Worm (Caenorhabditis elegans) whole organism, L4 larva: ENCODE measurements around the gene acr-2.

Experiments
- F10B5.3 ChIP-seq: sonication (generic microtip); optimal IDR thresholded peaks from 2 replicates; lab custom pipeline; 2016; ENCODE audit warnings: mild to moderate bottlenecking, missing genetic modification characterization, missing compliant biosample characterization
- F26F4.8 ChIP-seq: fragments of 200-800 bp; sonication (Bioruptor generic); conservative IDR thresholded peaks from 2 replicates; pipeline ENCODE4 v1.3.6; 2022; ENCODE audit warnings: missing genetic modification characterization, missing compliant biosample characterization
- F37D6.2 ChIP-seq: sonication (generic microtip); optimal IDR thresholded peaks from 2 replicates; lab custom pipeline; 2016; ENCODE audit warnings: mild to moderate bottlenecking, missing genetic modification characterization, missing compliant biosample characterization
- R02D3.7 ChIP-seq: fragments of 150-350 bp; sonication (generic microtip); optimal IDR thresholded peaks from 3 replicates; lab custom pipeline; 2014; ENCODE audit warnings: missing biosample characterization, missing genetic modification characterization
- aha-1 ChIP-seq: fragments of 150-350 bp; peaks from one replicate; lab custom pipeline; 2014; ENCODE audit warnings: missing biosample characterization, missing genetic modification characterization
- aly-2 ChIP-seq: sonication (generic microtip); optimal IDR thresholded peaks from 2 replicates; lab custom pipeline; 2018; ENCODE audit warnings: missing biosample characterization, missing genetic modification characterization
- ama-1 ChIP-seq: fragments of 150-350 bp; optimal IDR thresholded peaks from 2 replicates; lab custom pipeline; 2014; ENCODE audit warnings: inconsistent platforms, mixed read lengths
- attf-4 ChIP-seq: sonication (generic microtip); optimal IDR thresholded peaks from 3 replicates; lab custom pipeline; 2017; ENCODE audit warnings: missing biosample characterization, missing genetic modification characterization
- ceh-20 ChIP-seq: fragments of 200-800 bp; sonication (Bioruptor generic); IDR thresholded peaks from 2 replicates; pipeline ENCODE4 v1.3.6; 2022; ENCODE audit warnings: missing genetic modification reagents, missing genetic modification characterization, missing compliant biosample characterization
- ceh-62 ChIP-seq: sonication (generic microtip); optimal IDR thresholded peaks from 2 replicates; lab custom pipeline; 2017; ENCODE audit warnings: missing biosample characterization, missing genetic modification characterization
- ceh-82 ChIP-seq: sonication (generic microtip); optimal IDR thresholded peaks from 2 replicates; lab custom pipeline; 2017; ENCODE audit warnings: missing biosample characterization, missing genetic modification characterization
- ces-1 ChIP-seq: fragments of 150-350 bp; sonication (generic microtip); optimal IDR thresholded peaks from 4 replicates; lab custom pipeline; 2014; ENCODE audit warnings: missing biosample characterization, missing genetic modification reagents, missing genetic modification characterization
- cey-2 ChIP-seq: sonication (generic microtip); optimal IDR thresholded peaks from 3 replicates; lab custom pipeline; 2017; ENCODE audit warnings: missing genetic modification characterization, mild to moderate bottlenecking, missing compliant biosample characterization, antibody characterized with exemption, borderline replicate concordance; ENCODE audit not compliant: insufficient read depth
- daf-12 ChIP-seq: fragments of 150-350 bp; optimal IDR thresholded peaks from 2 replicates; lab custom pipeline; 2014; ENCODE audit warnings: missing biosample characterization, missing genetic modification reagents, missing genetic modification characterization
- daf-16 ChIP-seq, 3 experiments: sonication (generic microtip); optimal IDR thresholded peaks; 2 replicates each; lab custom pipeline; 2016 to 2017; ENCODE audit warnings: missing genetic modification characterization in 3 of 3, missing genetic modification reagents in 3 of 3, mild to moderate bottlenecking in 2 of 3, missing compliant biosample characterization in 2 of 3, missing biosample characterization in 1 of 3, moderate library complexity in 1 of 3
- daf-19 ChIP-seq: fragments of 200-800 bp; sonication (Bioruptor generic); conservative IDR thresholded peaks from 2 replicates; pipeline ENCODE4 v1.3.6; 2022; ENCODE audit warnings: missing genetic modification characterization, missing compliant biosample characterization
- dmd-8 ChIP-seq: fragments of 200-800 bp; sonication (Bioruptor generic); IDR thresholded peaks from 2 replicates; pipeline ENCODE4 v1.3.6; 2022; ENCODE audit warnings: missing genetic modification characterization, missing compliant biosample characterization
- duxl-1 ChIP-seq: sonication (generic microtip); optimal IDR thresholded peaks from 2 replicates; lab custom pipeline; 2016; ENCODE audit warnings: mild to moderate bottlenecking, missing genetic modification characterization, moderate library complexity, missing compliant biosample characterization; ENCODE audit not compliant: poor library complexity
- dve-1 ChIP-seq: sonication (generic microtip); optimal IDR thresholded peaks from 2 replicates; lab custom pipeline; 2017; ENCODE audit warnings: antibody characterized with exemption, mild to moderate bottlenecking, missing genetic modification characterization, missing compliant biosample characterization; ENCODE audit not compliant: insufficient read depth
- egl-27 ChIP-seq: sonication (generic microtip); optimal IDR thresholded peaks from 3 replicates; lab custom pipeline; 2017; ENCODE audit warnings: missing biosample characterization, missing genetic modification reagents, missing genetic modification characterization
- egl-43 ChIP-seq: fragments of 200-800 bp; sonication (Bioruptor generic); IDR thresholded peaks from 2 replicates; pipeline ENCODE4 v1.3.6; 2022; ENCODE audit warnings: missing genetic modification reagents, missing genetic modification characterization, missing compliant biosample characterization
- fos-1 ChIP-seq: fragments of 150-350 bp; optimal IDR thresholded peaks from 2 replicates; lab custom pipeline; 2014; ENCODE audit warnings: missing biosample characterization, missing genetic modification characterization
- hlh-11 ChIP-seq: fragments of 200-800 bp; sonication (Bioruptor generic); optimal IDR thresholded peaks from 2 replicates; lab custom pipeline; 2018; ENCODE audit warnings: mild to moderate bottlenecking, missing genetic modification characterization, missing compliant biosample characterization
- hlh-30 ChIP-seq: sonication (generic microtip); optimal IDR thresholded peaks from 2 replicates; lab custom pipeline; 2017; ENCODE audit warnings: antibody characterized with exemption, mild to moderate bottlenecking, missing genetic modification characterization, missing compliant biosample characterization; ENCODE audit not compliant: insufficient read depth
- jun-1 ChIP-seq: fragments of 150-350 bp; optimal IDR thresholded peaks from 2 replicates; lab custom pipeline; 2014; ENCODE audit warnings: missing biosample characterization, missing genetic modification reagents, missing genetic modification characterization
- lin-1 ChIP-seq: fragments of 200-800 bp; sonication (Bioruptor generic); IDR thresholded peaks from 2 replicates; pipeline ENCODE4 v1.3.6; 2022; ENCODE audit warnings: missing genetic modification reagents, missing genetic modification characterization, missing compliant biosample characterization
- lin-38 ChIP-seq: fragments of 200-800 bp; sonication (Bioruptor generic); IDR thresholded peaks from 2 replicates; pipeline ENCODE4 v1.3.6; 2022; ENCODE audit warnings: missing genetic modification reagents, missing genetic modification characterization, missing compliant biosample characterization
- lin-39 ChIP-seq: fragments of 150-350 bp; optimal IDR thresholded peaks from 2 replicates; lab custom pipeline; 2014; ENCODE audit warnings: missing biosample characterization, missing genetic modification reagents, missing genetic modification characterization
- madf-9 ChIP-seq: fragments of 200-800 bp; sonication (Bioruptor generic); conservative IDR thresholded peaks from 2 replicates; pipeline ENCODE4 v1.3.6; 2022; ENCODE audit warnings: missing genetic modification reagents, missing genetic modification characterization, missing compliant biosample characterization
- mep-1 ChIP-seq: fragments of 150-350 bp; sonication (generic microtip); optimal IDR thresholded peaks from 3 replicates; lab custom pipeline; 2014; ENCODE audit warnings: missing biosample characterization, missing genetic modification characterization
- mxl-2 ChIP-seq: fragments of 200-800 bp; sonication (Bioruptor generic); conservative IDR thresholded peaks from 2 replicates; pipeline ENCODE4 v1.3.6; 2022; ENCODE audit warnings: missing genetic modification reagents, missing genetic modification characterization, missing compliant biosample characterization
- nhr-102 ChIP-seq: sonication (generic microtip); optimal IDR thresholded peaks from 2 replicates; lab custom pipeline; 2016; ENCODE audit warnings: mild to moderate bottlenecking, missing genetic modification characterization, moderate library complexity, missing compliant biosample characterization
- nhr-11 ChIP-seq: fragments of 150-350 bp; optimal IDR thresholded peaks from 2 replicates; lab custom pipeline; 2014; ENCODE audit warnings: missing biosample characterization, missing genetic modification characterization
- nhr-237 ChIP-seq: sonication (generic microtip); optimal IDR thresholded peaks from 2 replicates; lab custom pipeline; 2017; ENCODE audit warnings: missing biosample characterization, missing genetic modification characterization
- nhr-25 ChIP-seq: sonication (generic microtip); optimal IDR thresholded peaks from 2 replicates; lab custom pipeline; 2017; ENCODE audit warnings: missing genetic modification characterization, mild to moderate bottlenecking, missing compliant biosample characterization, antibody characterized with exemption, moderate library complexity, borderline replicate concordance; ENCODE audit not compliant: insufficient read depth
- nhr-76 ChIP-seq: fragments of 150-350 bp; optimal IDR thresholded peaks from 2 replicates; lab custom pipeline; 2014; ENCODE audit warnings: missing biosample characterization, missing genetic modification characterization
- nhr-77 ChIP-seq: fragments of 150-350 bp; optimal IDR thresholded peaks from 2 replicates; lab custom pipeline; 2014; ENCODE audit warnings: missing biosample characterization, missing genetic modification characterization
- pha-4 ChIP-seq, 2 experiments: fragments of 150-350 bp in 1 of 2; fragments of 200-800 bp in 1 of 2; sonication (Bioruptor generic) in 1 of 2; IDR thresholded peaks in 1 of 2; optimal IDR thresholded peaks in 1 of 2; 2 replicates each; pipeline versions ENCODE4 v1.3.6 to Lab custom; 2014 to 2022; ENCODE audit warnings: missing genetic modification characterization in 2 of 2, missing genetic modification reagents in 2 of 2, missing biosample characterization in 1 of 2, missing compliant biosample characterization in 1 of 2
- rbr-2 ChIP-seq: sonication (generic microtip); optimal IDR thresholded peaks from 2 replicates; lab custom pipeline; 2016; ENCODE audit warnings: missing genotype, missing genetic modification characterization, missing compliant biosample characterization
- saeg-2 ChIP-seq: fragments of 200-800 bp; sonication (Bioruptor generic); IDR thresholded peaks from 2 replicates; pipeline ENCODE4 v1.3.6; 2022; ENCODE audit warnings: missing genetic modification reagents, missing genetic modification characterization, missing compliant biosample characterization
- skn-1 ChIP-seq: fragments of 150-350 bp; optimal IDR thresholded peaks from 2 replicates; lab custom pipeline; 2014; ENCODE audit warnings: missing biosample characterization, missing genetic modification characterization
- spr-1 ChIP-seq: sonication (generic microtip); optimal IDR thresholded peaks from 2 replicates; lab custom pipeline; 2016; ENCODE audit warnings: mild to moderate bottlenecking, missing genetic modification characterization, missing compliant biosample characterization
- tra-1 ChIP-seq: fragments of 200-800 bp; sonication (Bioruptor generic); IDR thresholded peaks from 2 replicates; pipeline ENCODE4 v1.3.6; 2022; ENCODE audit warnings: missing genetic modification reagents, missing genetic modification characterization, missing compliant biosample characterization
- unc-39 ChIP-seq: sonication (generic microtip); optimal IDR thresholded peaks from 2 replicates; lab custom pipeline; 2017; ENCODE audit warnings: missing biosample characterization, missing genetic modification characterization
- unc-62 ChIP-seq, 3 experiments: fragments of 150-350 bp in 1 of 3; sonication (generic microtip); optimal IDR thresholded peaks in 2 of 3; peaks in 1 of 3; 1 replicate in 1 of 3; 2 replicates in 2 of 3; lab custom pipeline; 2014 to 2017; ENCODE audit warnings: missing biosample characterization in 3 of 3, missing genetic modification characterization in 3 of 3, missing genetic modification reagents in 3 of 3, missing genotype in 1 of 3
- vab-7 ChIP-seq: fragments of 200-800 bp; sonication (Bioruptor generic); IDR thresholded peaks from 2 replicates; pipeline ENCODE4 v1.3.6; 2022; ENCODE audit warnings: missing genetic modification reagents, missing genetic modification characterization, missing compliant biosample characterization
- zag-1 ChIP-seq: fragments of 150-350 bp; optimal IDR thresholded peaks from 2 replicates; lab custom pipeline; 2014; ENCODE audit warnings: missing biosample characterization, missing genetic modification characterization
- zfp-2 ChIP-seq: sonication (generic microtip); optimal IDR thresholded peaks from 2 replicates; lab custom pipeline; 2016; ENCODE audit warnings: mild to moderate bottlenecking, missing genetic modification characterization, missing compliant biosample characterization
- zfp-3 ChIP-seq: fragments of 200-800 bp; sonication (Bioruptor generic); conservative IDR thresholded peaks from 2 replicates; pipeline ENCODE4 v1.3.6; 2022; ENCODE audit warnings: missing genetic modification reagents, missing genetic modification characterization, missing compliant biosample characterization
- ztf-7 ChIP-seq: fragments of 150-350 bp; optimal IDR thresholded peaks from 2 replicates; lab custom pipeline; 2014; ENCODE audit warnings: missing biosample characterization, missing genetic modification characterization

acr-2 gene

DNA sequence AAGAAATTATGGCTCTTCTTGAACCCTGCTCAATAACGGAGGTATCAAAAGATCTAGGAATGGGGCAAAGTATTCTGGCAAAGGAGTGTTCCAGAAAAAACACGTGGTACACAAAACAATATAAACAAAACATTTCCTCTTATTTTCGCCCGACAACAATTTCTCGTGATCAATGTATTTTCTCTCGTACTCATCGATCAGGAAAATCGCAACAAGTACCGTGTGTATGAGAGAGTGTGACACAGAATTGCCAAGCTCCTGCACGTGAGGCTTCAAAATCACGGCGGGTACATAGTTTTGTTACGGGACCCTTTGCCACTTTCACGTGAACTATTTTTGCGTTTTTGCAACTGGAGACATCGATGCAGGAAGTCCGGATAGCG, 38.6 kb downstream of the acr-2 start (continued):
- TF ChIP-seq daf-19 (GFP tag; lab: Robert Waterston, UW) (no peak), hlh-30 (peak; percentile 90), nhr-102 (tag; lab: Kevin White, UChicago) (no peak), cey-2 (tag; lab: Kevin White, UChicago) (no peak), ceh-62 (no peak), daf-16 (GFP tag; optimal IDR thresholded peaks at IDR 0.05; lab: Kevin White, UChicago) (peak in 1 of 2 experiments; percentile 91), daf-16 (tag; optimal IDR thresholded peaks at IDR 0.05; lab: Kevin White, UChicago) (no peak), madf-9 (no peak), daf-12 (tag; lab: Kevin White, UChicago) (no peak), ceh-82 (no peak), saeg-2 (0 out of 2 replicates have a peak, but pooled peaks have one; percentile 37)

- TF ChIP-seq ceh-20 (peak; percentile 34), rbr-2 (tag; lab: Kevin White, UChicago) (no peak), pha-4 (GFP tag; IDR thresholded peaks at IDR 0.05; lab: Robert Waterston, UW) (no peak), pha-4 (tag; optimal IDR thresholded peaks at IDR 0.05; lab: Kevin White, UChicago) (no peak), lin-1 (GFP tag; lab: Robert Waterston, UW) (no peak; the same call in 1 of the 2 replicates), nhr-77 (tag; lab: Kevin White, UChicago) (peak; percentile 36), mxl-2 (GFP tag; lab: Robert Waterston, UW) (peak; percentile 96), skn-1 (tag; lab: Kevin White, UChicago) (no peak), aly-2 (no peak), zfp-2 (tag; lab: Kevin White, UChicago) (no peak), spr-1 (tag; lab: Kevin White, UChicago) (no peak), zfp-3 (peak; percentile 54; the same call in 1 of the 2 replicates), nhr-25 (peak; percentile 43), lin-38 (GFP tag; lab: Robert Waterston, UW) (no peak), tra-1 (GFP tag; lab: Robert Waterston, UW) (peak; percentile 69), unc-62 (GFP tag; optimal IDR thresholded peaks at IDR 0.05 in 1 of 2; lab: Kevin White, UChicago) (peak in 1 of 2 experiments; percentile 100), unc-62 (tag; optimal IDR thresholded peaks at IDR 0.05; lab: Kevin White, UChicago) (no peak), zag-1 (tag; lab: Kevin White, UChicago) (no peak), nhr-11 (tag; lab: Kevin White, UChicago) (no peak), lin-39 (tag; lab: Kevin White, UChicago) (no peak), jun-1 (tag; lab: Kevin White, UChicago) (no peak), unc-39 (tag; lab: Kevin White, UChicago) (no peak), egl-27 (tag; lab: Kevin White, UChicago) (no peak), F37D6.2 (tag; lab: Kevin White, UChicago) (no peak), attf-4 (tag; lab: Kevin White, UChicago) (no peak), aha-1 (peak; percentile 89), nhr-237 (tag; lab: Kevin White, UChicago) (no peak), ztf-7 (tag; lab: Kevin White, UChicago) (no peak), fos-1 (tag; lab: Kevin White, UChicago) (no peak), ama-1 (lab: Kevin White, UChicago) (no peak), F26F4.8 (no peak), nhr-76 (tag; lab: Kevin White, UChicago) (no peak), F10B5.3 (tag; lab: Kevin White, UChicago) (no peak), ces-1 (no peak), hlh-11 (tag; lab: Kevin White, UChicago) (no peak), R02D3.7 (tag; lab: Kevin White, UChicago) (no peak), dve-1 (tag; lab: Kevin White, UChicago) (peak; percentile 75), duxl-1 (tag; lab: Kevin White, UChicago) (no peak), vab-7 (GFP tag; lab: Robert Waterston, UW) (no peak), ceh-62 (no peak), mep-1 (tag; lab: Kevin White, UChicago) (no peak), dmd-8 (GFP tag; lab: Robert Waterston, UW) (no peak), egl-43 (GFP tag; lab: Robert Waterston, UW) (no peak)
Measured at ce11 chrX:6741532-6741931, 39.2 kb downstream of the acr-2 start.
